Worm (Caenorhabditis elegans) whole organism, early embryonic: ENCODE results near the gene pmp-2.
A peak's percentile ranks its signal among the peaks of the same experiment; 100 is the strongest.

Experiments
- B0310.2 ChIP-seq: sonication (generic microtip); optimal IDR thresholded peaks from 2 replicates; lab custom pipeline; 2016; ENCODE audit warnings: mild to moderate bottlenecking, missing genetic modification characterization, missing compliant biosample characterization
- F13C5.2 ChIP-seq: sonication (generic microtip); optimal IDR thresholded peaks from 2 replicates; lab custom pipeline; 2017; ENCODE audit warnings: mild to moderate bottlenecking, missing genetic modification characterization, inconsistent platforms, missing compliant biosample characterization
- aly-1 ChIP-seq: sonication (generic microtip); optimal IDR thresholded peaks from 2 replicates; lab custom pipeline; 2016; ENCODE audit warnings: missing genetic modification characterization, missing compliant biosample characterization
- ama-1 ChIP-seq: fragments of 150-350 bp; optimal IDR thresholded peaks from 2 replicates; lab custom pipeline; 2014
- ceh-13 ChIP-seq: fragments of 200-800 bp; sonication (Bioruptor generic); optimal IDR thresholded peaks from 2 replicates; lab custom pipeline; 2018; ENCODE audit warnings: mild to moderate bottlenecking, missing genetic modification characterization, missing compliant biosample characterization
- ceh-36 ChIP-seq: sonication (generic microtip); optimal IDR thresholded peaks from 2 replicates; lab custom pipeline; 2016; ENCODE audit warnings: missing genetic modification characterization, inconsistent platforms, missing compliant biosample characterization
- ets-7 ChIP-seq: sonication (generic microtip); optimal IDR thresholded peaks from 2 replicates; lab custom pipeline; 2016; ENCODE audit warnings: missing genotype, missing genetic modification characterization, missing compliant biosample characterization
- flt-1 ChIP-seq: fragments of 200-800 bp; sonication (Bioruptor generic); IDR thresholded peaks from 2 replicates; pipeline ENCODE4 v1.3.6; 2022; ENCODE audit warnings: missing genetic modification characterization, missing compliant biosample characterization
- hmbx-1 ChIP-seq: sonication (generic microtip); optimal IDR thresholded peaks from 2 replicates; lab custom pipeline; 2016; ENCODE audit warnings: mild to moderate bottlenecking, missing genetic modification characterization, missing compliant biosample characterization
- hmg-4 ChIP-seq: fragments of 200-800 bp; sonication (Bioruptor generic); optimal IDR thresholded peaks from 2 replicates; lab custom pipeline; 2018; ENCODE audit warnings: mild to moderate bottlenecking, missing genetic modification characterization, missing compliant biosample characterization
- hnd-1 ChIP-seq: sonication (generic microtip); optimal IDR thresholded peaks from 2 replicates; lab custom pipeline; 2016; ENCODE audit warnings: missing genetic modification characterization, missing compliant biosample characterization
- pes-1 ChIP-seq: fragments of 200-800 bp; sonication (Bioruptor generic); IDR thresholded peaks from 2 replicates; pipeline ENCODE4 v1.3.6; 2022; ENCODE audit warnings: missing genetic modification reagents, missing genetic modification characterization, missing compliant biosample characterization
- scrt-1 ChIP-seq: fragments of 200-800 bp; sonication (Bioruptor generic); IDR thresholded peaks from 2 replicates; pipeline ENCODE4 v1.3.6; 2022; ENCODE audit warnings: missing genetic modification characterization, missing compliant biosample characterization
- sea-1 ChIP-seq: fragments of 200-800 bp; sonication (Bioruptor generic); conservative IDR thresholded peaks from 2 replicates; pipeline ENCODE4 v1.3.6; 2022; ENCODE audit warnings: missing genetic modification characterization, missing compliant biosample characterization
- tbx-11 ChIP-seq: fragments of 200-800 bp; sonication (Bioruptor generic); IDR thresholded peaks from 2 replicates; pipeline ENCODE4 v1.3.6; 2022; ENCODE audit warnings: missing genetic modification characterization, missing compliant biosample characterization
- tbx-37 ChIP-seq: fragments of 200-800 bp; sonication (Bioruptor generic); conservative IDR thresholded peaks from 2 replicates; pipeline ENCODE4 v1.3.6; 2022; ENCODE audit warnings: missing genetic modification reagents, missing genetic modification characterization, missing compliant biosample characterization
- tra-4 ChIP-seq: sonication (generic microtip); optimal IDR thresholded peaks from 2 replicates; lab custom pipeline; 2017; ENCODE audit warnings: missing genetic modification characterization, missing compliant biosample characterization

The pmp-2 gene

ce11 chrII:6898017-6898779, 10.6 kb upstream of the pmp-2 start, which contains the start of gene hrpl-1:
Gene hrpl-1 (plus strand): TSS chrII:6898729.
- TF ChIP-seq ceh-13, result peak; percentile 27
- peak; percentile 89 for TF ChIP-seq ceh-36
- TF ChIP-seq pes-1 (GFP tag; lab: Robert Waterston, UW), result no peak; the same call in 1 of the 2 replicates
- peak; percentile 69 for TF ChIP-seq tbx-11
- peak; percentile 63 for TF ChIP-seq hmg-4
- TF ChIP-seq sea-1, result 0 out of 2 replicates have a peak, but pooled peaks have one; percentile 72
- TF ChIP-seq ama-1, result no peak
- TF ChIP-seq hmbx-1 (tag; lab: Kevin White, UChicago), result peak; percentile 4
- no peak for TF ChIP-seq F13C5.2 (tag; lab: Kevin White, UChicago)
- no peak for TF ChIP-seq B0310.2 (tag; lab: Kevin White, UChicago)
- peak; percentile 80 for TF ChIP-seq scrt-1 (GFP tag; lab: Robert Waterston, UW)
- no peak for TF ChIP-seq tra-4 (tag; lab: Kevin White, UChicago)
- TF ChIP-seq flt-1 (GFP tag; lab: Robert Waterston, UW), result peak; percentile 74
- TF ChIP-seq hnd-1 (tag; lab: Kevin White, UChicago), result peak; percentile 3
- peak; percentile 25 for TF ChIP-seq aly-1 (tag; lab: Kevin White, UChicago)

DNA sequence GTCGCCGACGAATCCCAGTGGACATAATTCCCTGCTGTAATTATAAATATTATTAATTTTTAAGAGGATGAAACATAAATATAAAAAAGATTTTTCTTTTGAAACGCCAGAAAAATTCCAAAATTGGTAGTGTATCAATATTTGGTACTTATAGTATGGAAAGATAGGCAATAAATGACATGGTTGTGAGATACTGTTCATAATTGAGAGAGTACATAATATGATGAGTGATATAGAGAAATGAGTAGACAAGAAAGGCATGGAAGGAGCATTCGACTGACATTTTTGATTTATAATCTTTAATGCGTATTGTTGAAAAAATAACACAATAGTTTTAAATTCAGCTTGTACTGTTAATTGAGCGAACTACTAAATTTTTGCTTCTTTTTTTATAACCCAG, 9.9 kb upstream of the pmp-2 start, which contains the start of gene C44B7.11:
Gene C44B7.11 (minus strand): TSS at position 34 of the 400 bp plus-strand sequence.
- TF ChIP-seq ama-1 (no peak), sea-1 (no peak), hmbx-1 (tag; lab: Kevin White, UChicago) (no peak), tbx-11 (no peak), flt-1 (GFP tag; lab: Robert Waterston, UW) (no peak), tbx-37 (GFP tag; lab: Robert Waterston, UW) (no peak), F13C5.2 (tag; lab: Kevin White, UChicago) (no peak)

DNA sequence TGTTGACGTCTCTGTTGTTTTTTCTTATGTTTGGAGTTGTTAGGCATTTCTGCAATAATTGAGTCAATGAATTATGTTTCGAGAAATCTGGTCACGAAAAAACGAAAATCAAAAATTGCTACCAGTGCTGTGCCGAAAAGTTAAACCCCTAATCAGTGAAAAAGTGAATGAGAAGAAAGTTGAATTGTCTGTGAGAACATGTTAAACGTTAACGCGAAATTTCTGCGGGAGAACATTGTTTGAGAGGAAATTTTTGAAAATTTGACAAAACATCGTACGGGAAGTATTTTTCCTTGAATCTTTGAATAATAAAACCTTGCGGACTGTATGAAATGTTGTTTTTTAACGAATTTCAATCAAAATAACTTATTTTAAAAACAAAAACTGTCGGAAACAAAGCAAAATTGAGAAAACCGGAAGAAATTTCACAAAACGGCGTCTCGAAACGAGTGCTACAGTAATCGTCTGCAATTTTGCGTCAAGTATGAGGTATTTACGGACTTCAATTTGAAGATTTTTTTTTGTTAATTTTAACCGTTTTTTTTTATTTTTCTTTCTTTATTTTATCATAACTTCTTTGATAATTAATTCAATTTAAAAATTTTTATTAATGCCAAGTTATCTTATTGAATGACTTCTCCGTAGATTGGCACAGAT, 6.1 kb upstream of the pmp-2 start, which contains the start of gene adal-1:
Gene adal-1 (minus strand): TSS at position 51 of the 657 bp plus-strand sequence.
- TF ChIP-seq ama-1 (no peak), tbx-37 (GFP tag; lab: Robert Waterston, UW) (no peak), sea-1 (no peak), flt-1 (GFP tag; lab: Robert Waterston, UW) (no peak), aly-1 (tag; lab: Kevin White, UChicago) (no peak), F13C5.2 (tag; lab: Kevin White, UChicago) (no peak), pes-1 (GFP tag; lab: Robert Waterston, UW) (no peak)

ce11 chrII:6891838-6892237, 4.2 kb upstream of the pmp-2 start:
- no peak for TF ChIP-seq scrt-1 (GFP tag; lab: Robert Waterston, UW)
- no peak for TF ChIP-seq ama-1
- TF ChIP-seq tbx-37 (GFP tag; lab: Robert Waterston, UW), result no peak
- TF ChIP-seq ceh-13, result no peak
- TF ChIP-seq hnd-1 (tag; lab: Kevin White, UChicago), result no peak
- TF ChIP-seq tra-4 (tag; lab: Kevin White, UChicago), result no peak
- TF ChIP-seq B0310.2 (tag; lab: Kevin White, UChicago), result no peak
- TF ChIP-seq F13C5.2 (tag; lab: Kevin White, UChicago), result no peak

- no peak for TF ChIP-seq sea-1
- no peak for TF ChIP-seq pes-1 (GFP tag; lab: Robert Waterston, UW)
- TF ChIP-seq ceh-13, result no peak
- TF ChIP-seq tbx-37 (GFP tag; lab: Robert Waterston, UW), result no peak
- no peak for TF ChIP-seq tbx-11
- TF ChIP-seq B0310.2 (tag; lab: Kevin White, UChicago), result no peak
- TF ChIP-seq aly-1 (tag; lab: Kevin White, UChicago), result no peak
- TF ChIP-seq hmg-4, result no peak
- TF ChIP-seq hnd-1 (tag; lab: Kevin White, UChicago), result no peak
- TF ChIP-seq F13C5.2 (tag; lab: Kevin White, UChicago), result no peak
- TF ChIP-seq ceh-36, result no peak
- no peak for TF ChIP-seq scrt-1 (GFP tag; lab: Robert Waterston, UW)
- no peak for TF ChIP-seq ama-1
- no peak for TF ChIP-seq flt-1 (GFP tag; lab: Robert Waterston, UW)
- TF ChIP-seq ets-7, result no peak
- no peak for TF ChIP-seq hmbx-1 (tag; lab: Kevin White, UChicago)
- TF ChIP-seq tra-4 (tag; lab: Kevin White, UChicago), result no peak
Measured at ce11 chrII:6891176-6891575, 3.6 kb upstream of the pmp-2 start.

ce11 chrII:6890095-6890494, 2.5 kb upstream of the pmp-2 start, which contains the start of gene acer-1:
Gene acer-1 (minus strand): TSS chrII:6890400.
- no peak for TF ChIP-seq scrt-1 (GFP tag; lab: Robert Waterston, UW)
- no peak for TF ChIP-seq hnd-1 (tag; lab: Kevin White, UChicago)
- no peak for TF ChIP-seq hmg-4
- TF ChIP-seq tbx-37 (GFP tag; lab: Robert Waterston, UW), result no peak
- TF ChIP-seq flt-1 (GFP tag; lab: Robert Waterston, UW), result no peak
- no peak for TF ChIP-seq F13C5.2 (tag; lab: Kevin White, UChicago)
- no peak for TF ChIP-seq B0310.2 (tag; lab: Kevin White, UChicago)
- TF ChIP-seq aly-1 (tag; lab: Kevin White, UChicago), result no peak
- TF ChIP-seq pes-1 (GFP tag; lab: Robert Waterston, UW), result no peak
- TF ChIP-seq tra-4 (tag; lab: Kevin White, UChicago), result no peak
- TF ChIP-seq tbx-11, result no peak
- no peak for TF ChIP-seq sea-1

- TF ChIP-seq flt-1 (GFP tag; lab: Robert Waterston, UW) (no peak), tra-4 (tag; lab: Kevin White, UChicago) (no peak), ceh-36 (no peak), aly-1 (tag; lab: Kevin White, UChicago) (no peak), sea-1 (no peak), scrt-1 (GFP tag; lab: Robert Waterston, UW) (no peak), hmbx-1 (tag; lab: Kevin White, UChicago) (no peak)
Measured at ce11 chrII:6889580-6889922, 1.9 kb upstream of the pmp-2 start.
